In genomic region chr3L:21216697-21217291, dm6 we compare ENCODE assay signal across 1 fruit fly cellular context.
A peak's percentile ranks its signal among the peaks of the same experiment; 100 is the strongest.
TF ChIP-seq lines count a peak whose summit lies in the region.

Gene Trmt112 (minus strand): TSS chr3L:21216839.
Gene Ilk (plus strand): TSS chr3L:21216901.

TF ChIP-seq in whole organism, embryonic, 481 proteins besides CTCF, POLR2A, EP300 and RAD21 (continued from another document and continues in another):
- TF ChIP-seq Trl (optimal IDR thresholded peaks at IDR 0.05; lab: Kevin White, UChicago), result no peak
- no peak for TF ChIP-seq Trl (GFP tag; optimal IDR thresholded peaks at IDR 0.05; lab: Kevin White, UChicago)
- peak; percentile 22 for TF ChIP-seq Xbp1 (GFP tag; optimal IDR thresholded peaks at IDR 0.05; lab: Kevin White, UChicago)
- peak; percentile 7 for TF ChIP-seq lilli (GFP tag; optimal IDR thresholded peaks at IDR 0.05; lab: Kevin White, UChicago)
- TF ChIP-seq eve (GFP tag; optimal IDR thresholded peaks at IDR 0.05; lab: Kevin White, UChicago), result no peak
- TF ChIP-seq CG7372 (GFP tag; IDR thresholded peaks at IDR 0.05; lab: Robert Waterston, UW), result no peak
- TF ChIP-seq abd-A (tag; optimal IDR thresholded peaks at IDR 0.05; lab: Kevin White, UChicago), result no peak
- TF ChIP-seq gfzf (GFP tag; optimal IDR thresholded peaks at IDR 0.05; lab: Kevin White, UChicago), result peak; percentile 68
- TF ChIP-seq CG12219 (GFP tag; optimal IDR thresholded peaks at IDR 0.05; lab: Kevin White, UChicago), result no peak
- TF ChIP-seq HLH4C (GFP tag; IDR thresholded peaks at IDR 0.05; lab: Robert Waterston, UW; ENCODE audit: partially characterized antibody), result peak; percentile 84
- TF ChIP-seq CG8478 (optimal IDR thresholded peaks at IDR 0.05; lab: Kevin White, UChicago), result no peak
- TF ChIP-seq amos (GFP tag; IDR thresholded peaks at IDR 0.05; lab: Robert Waterston, UW; ENCODE audit: partially characterized antibody), result peak; percentile 91
- TF ChIP-seq Sin3A (optimal IDR thresholded peaks at IDR 0.05; lab: Kevin White, UChicago), result peak; percentile 87
- peak; percentile 89 for TF ChIP-seq Bgb (GFP tag; IDR thresholded peaks at IDR 0.05; lab: Robert Waterston, UW; ENCODE audit: partially characterized antibody)
- no peak for TF ChIP-seq btn (GFP tag; optimal IDR thresholded peaks at IDR 0.05; lab: Kevin White, UChicago)
- TF ChIP-seq CG6813 (GFP tag; optimal IDR thresholded peaks at IDR 0.05; lab: Kevin White, UChicago), result no peak
- TF ChIP-seq sug (tag; optimal IDR thresholded peaks at IDR 0.05; lab: Kevin White, UChicago), result no peak
- no peak for TF ChIP-seq ttk (GFP tag; IDR thresholded peaks at IDR 0.05; lab: Robert Waterston, UW)
- TF ChIP-seq sna (GFP tag; IDR thresholded peaks at IDR 0.05; lab: Robert Waterston, UW; ENCODE audit: partially characterized antibody), result peak; percentile 46; the same call in 1 of the 2 replicates
- peak; percentile 45 for TF ChIP-seq CG2712 (tag; optimal IDR thresholded peaks at IDR 0.05; lab: Kevin White, UChicago)
- no peak for TF ChIP-seq jigr1 (GFP tag; IDR thresholded peaks at IDR 0.05; lab: Robert Waterston, UW)
- TF ChIP-seq Eip74EF (GFP tag; optimal IDR thresholded peaks at IDR 0.05; lab: Kevin White, UChicago), result no peak
- TF ChIP-seq Atf6 (GFP tag; IDR thresholded peaks at IDR 0.05; lab: Robert Waterston, UW), result no peak
- TF ChIP-seq fd64A (GFP tag; optimal IDR thresholded peaks at IDR 0.05; lab: Kevin White, UChicago), result no peak
- peak; percentile 16; the same call in 1 of the 3 replicates for TF ChIP-seq mld (GFP tag; IDR thresholded peaks at IDR 0.05; lab: Robert Waterston, UW; ENCODE audit: partially characterized antibody)
- TF ChIP-seq Dll (GFP tag; IDR thresholded peaks at IDR 0.05; lab: Robert Waterston, UW; ENCODE audit: partially characterized antibody), result peak; percentile 72; the same call in 3 of the 4 replicates
- peak; percentile 82 for TF ChIP-seq HmgZ (tag; optimal IDR thresholded peaks at IDR 0.05; lab: Kevin White, UChicago)
- no peak for TF ChIP-seq CG8944 (GFP tag; optimal IDR thresholded peaks at IDR 0.05; lab: Kevin White, UChicago)
- TF ChIP-seq Dek (tag; optimal IDR thresholded peaks at IDR 0.05; lab: Kevin White, UChicago), result no peak
- TF ChIP-seq CG12769 (tag; optimal IDR thresholded peaks at IDR 0.05; lab: Kevin White, UChicago), result peak; percentile 25
- TF ChIP-seq C15 (GFP tag; IDR thresholded peaks at IDR 0.05; lab: Robert Waterston, UW), result no peak
- peak; percentile 95 for TF ChIP-seq Dref (GFP tag; IDR thresholded peaks at IDR 0.05; lab: Robert Waterston, UW)
- peak; percentile 89 for TF ChIP-seq CG42726 (GFP tag; IDR thresholded peaks at IDR 0.05; lab: Robert Waterston, UW; ENCODE audit: partially characterized antibody)
- TF ChIP-seq hth (optimal IDR thresholded peaks at IDR 0.05; lab: Kevin White, UChicago), result no peak
- peak; percentile 95 for TF ChIP-seq dm (GFP tag; optimal IDR thresholded peaks at IDR 0.05; lab: Kevin White, UChicago)
- no peak for TF ChIP-seq CG10462 (GFP tag; optimal IDR thresholded peaks at IDR 0.05; lab: Kevin White, UChicago)
- no peak for TF ChIP-seq nau (GFP tag; optimal IDR thresholded peaks at IDR 0.05; lab: Kevin White, UChicago)
- no peak for TF ChIP-seq Atf-2 (GFP tag; optimal IDR thresholded peaks at IDR 0.05; lab: Kevin White, UChicago)
- TF ChIP-seq CG14860 (GFP tag; IDR thresholded peaks at IDR 0.05; lab: Robert Waterston, UW; ENCODE audit: partially characterized antibody), result peak; percentile 63
- TF ChIP-seq B-H2 (GFP tag; optimal IDR thresholded peaks at IDR 0.05; lab: Kevin White, UChicago), result peak; percentile 26
- TF ChIP-seq Hr51 (GFP tag; optimal IDR thresholded peaks at IDR 0.05; lab: Kevin White, UChicago), result no peak
- peak; percentile 80 for TF ChIP-seq CG7963 (GFP tag; IDR thresholded peaks at IDR 0.05; lab: Robert Waterston, UW; ENCODE audit: partially characterized antibody)
- no peak for TF ChIP-seq salm (tag; optimal IDR thresholded peaks at IDR 0.05; lab: Kevin White, UChicago)
- no peak for TF ChIP-seq emc (GFP tag; optimal IDR thresholded peaks at IDR 0.05; lab: Kevin White, UChicago)
- peak; percentile 87 for TF ChIP-seq tna (GFP tag; IDR thresholded peaks at IDR 0.05; lab: Robert Waterston, UW; ENCODE audit: partially characterized antibody)
- TF ChIP-seq grn (GFP tag; optimal IDR thresholded peaks at IDR 0.05; lab: Kevin White, UChicago), result no peak
- peak; percentile 14 for TF ChIP-seq CG3163 (GFP tag; optimal IDR thresholded peaks at IDR 0.05; lab: Kevin White, UChicago)
- peak; percentile 73 for TF ChIP-seq hbn (GFP tag; IDR thresholded peaks at IDR 0.05; lab: Robert Waterston, UW; ENCODE audit: partially characterized antibody)
- TF ChIP-seq lola (GFP tag; optimal IDR thresholded peaks at IDR 0.05; lab: Kevin White, UChicago), result no peak
- TF ChIP-seq onecut (GFP tag; IDR thresholded peaks at IDR 0.05; lab: Robert Waterston, UW), result peak; percentile 78; the same call in 1 of the 2 replicates
- no peak for TF ChIP-seq trh (GFP tag; optimal IDR thresholded peaks at IDR 0.05; lab: Kevin White, UChicago)
- no peak for TF ChIP-seq CG32772 (GFP tag; IDR thresholded peaks at IDR 0.05; lab: Robert Waterston, UW)
- no peak for TF ChIP-seq CG10543 (GFP tag; optimal IDR thresholded peaks at IDR 0.05; lab: Kevin White, UChicago)
- no peak for TF ChIP-seq CG14014 (GFP tag; IDR thresholded peaks at IDR 0.05; lab: Robert Waterston, UW)
- no peak for TF ChIP-seq D19B (GFP tag; optimal IDR thresholded peaks at IDR 0.05; lab: Kevin White, UChicago)
- peak; percentile 64 for TF ChIP-seq CG2116 (GFP tag; optimal IDR thresholded peaks at IDR 0.05; lab: Kevin White, UChicago)
- TF ChIP-seq CG13287 (GFP tag; IDR thresholded peaks at IDR 0.05; lab: Robert Waterston, UW; ENCODE audit: partially characterized antibody), result peak; percentile 84
- no peak for TF ChIP-seq CG2120 (GFP tag; optimal IDR thresholded peaks at IDR 0.05; lab: Kevin White, UChicago)
- TF ChIP-seq CG3847 (GFP tag; IDR thresholded peaks at IDR 0.05; lab: Robert Waterston, UW), result peak; percentile 81
- peak; percentile 14 for TF ChIP-seq gsb-n (tag; optimal IDR thresholded peaks at IDR 0.05; lab: Kevin White, UChicago)
- TF ChIP-seq da (GFP tag; optimal IDR thresholded peaks at IDR 0.05; lab: Kevin White, UChicago), result peak; percentile 57
- TF ChIP-seq CG33213 (GFP tag; optimal IDR thresholded peaks at IDR 0.05; lab: Kevin White, UChicago), result peak; percentile 57
- peak; percentile 38; the same call in 1 of the 3 replicates for TF ChIP-seq row (GFP tag; IDR thresholded peaks at IDR 0.05; lab: Robert Waterston, UW)
- TF ChIP-seq sim (GFP tag; IDR thresholded peaks at IDR 0.05; lab: Robert Waterston, UW), result no peak
- TF ChIP-seq sd (tag; optimal IDR thresholded peaks at IDR 0.05; lab: Kevin White, UChicago), result peak; percentile 77
- no peak for TF ChIP-seq Side (GFP tag; optimal IDR thresholded peaks at IDR 0.05; lab: Kevin White, UChicago)
- peak; percentile 85 for TF ChIP-seq ato (GFP tag; IDR thresholded peaks at IDR 0.05; lab: Robert Waterston, UW; ENCODE audit: partially characterized antibody)
- TF ChIP-seq dmrt11E (tag; optimal IDR thresholded peaks at IDR 0.05; lab: Kevin White, UChicago), result no peak
- TF ChIP-seq Sry-β (GFP tag; optimal IDR thresholded peaks at IDR 0.05; lab: Kevin White, UChicago), result no peak
- TF ChIP-seq CG7357 (GFP tag; IDR thresholded peaks at IDR 0.05; lab: Robert Waterston, UW), result peak; percentile 65
- TF ChIP-seq vvl (GFP tag; IDR thresholded peaks at IDR 0.05; lab: Robert Waterston, UW), result peak; percentile 54; the same call in 1 of the 2 replicates
- TF ChIP-seq CG15514 (GFP tag; optimal IDR thresholded peaks at IDR 0.05; lab: Kevin White, UChicago), result peak; percentile 58
- peak; percentile 60 for TF ChIP-seq nmo (GFP tag; optimal IDR thresholded peaks at IDR 0.05; lab: Kevin White, UChicago)
- no peak for TF ChIP-seq cato (GFP tag; optimal IDR thresholded peaks at IDR 0.05; lab: Kevin White, UChicago; ENCODE audit: borderline replicate concordance)
- no peak for TF ChIP-seq Deaf1 (tag; optimal IDR thresholded peaks at IDR 0.05; lab: Kevin White, UChicago)
- TF ChIP-seq CHES-1-like (GFP tag; optimal IDR thresholded peaks at IDR 0.05; lab: Kevin White, UChicago), result peak; percentile 83
- peak; percentile 66; the same call in 1 of the 3 replicates for TF ChIP-seq CG34422 (GFP tag; IDR thresholded peaks at IDR 0.05; lab: Robert Waterston, UW)
- no peak for TF ChIP-seq psq (GFP tag; optimal IDR thresholded peaks at IDR 0.05; lab: Kevin White, UChicago)
- no peak for TF ChIP-seq wdn (GFP tag; IDR thresholded peaks at IDR 0.05; lab: Robert Waterston, UW)
- no peak for TF ChIP-seq pnt (GFP tag; optimal IDR thresholded peaks at IDR 0.05; lab: Kevin White, UChicago)
- no peak for TF ChIP-seq Hmx (GFP tag; optimal IDR thresholded peaks at IDR 0.05; lab: Kevin White, UChicago)
- TF ChIP-seq TFAM (GFP tag; optimal IDR thresholded peaks at IDR 0.05; lab: Kevin White, UChicago), result no peak
- TF ChIP-seq CG7556 (GFP tag; optimal IDR thresholded peaks at IDR 0.05; lab: Kevin White, UChicago), result no peak
- peak; percentile 51 for TF ChIP-seq CG14710 (tag; optimal IDR thresholded peaks at IDR 0.05; lab: Kevin White, UChicago)
- no peak for TF ChIP-seq D (optimal IDR thresholded peaks at IDR 0.05; lab: Kevin White, UChicago)
- TF ChIP-seq D (GFP tag; optimal IDR thresholded peaks at IDR 0.05; lab: Kevin White, UChicago), result no peak
- TF ChIP-seq CG13624 (GFP tag; optimal IDR thresholded peaks at IDR 0.05; lab: Kevin White, UChicago), result peak; percentile 47
- TF ChIP-seq Mad (GFP tag; optimal IDR thresholded peaks at IDR 0.05; lab: Kevin White, UChicago), result no peak
- TF ChIP-seq CG14965 (GFP tag; optimal IDR thresholded peaks at IDR 0.05; lab: Kevin White, UChicago; ENCODE audit: borderline replicate concordance), result no peak
- no peak for TF ChIP-seq CG17328 (GFP tag; IDR thresholded peaks at IDR 0.05; lab: Robert Waterston, UW)
- peak; percentile 80 for TF ChIP-seq E2f2 (GFP tag; IDR thresholded peaks at IDR 0.05; lab: Robert Waterston, UW)
- peak; percentile 19 for TF ChIP-seq cg (GFP tag; optimal IDR thresholded peaks at IDR 0.05; lab: Kevin White, UChicago)
- TF ChIP-seq sens-2 (GFP tag; IDR thresholded peaks at IDR 0.05; lab: Robert Waterston, UW), result no peak
- TF ChIP-seq Max (GFP tag; optimal IDR thresholded peaks at IDR 0.05; lab: Kevin White, UChicago), result peak; percentile 70
- no peak for TF ChIP-seq CG8290 (GFP tag; optimal IDR thresholded peaks at IDR 0.05; lab: Kevin White, UChicago)
- no peak for TF ChIP-seq CG8290 (tag; optimal IDR thresholded peaks at IDR 0.05; lab: Kevin White, UChicago)
- no peak for TF ChIP-seq zfh1 (GFP tag; IDR thresholded peaks at IDR 0.05; lab: Robert Waterston, UW)
- TF ChIP-seq CG2199 (GFP tag; IDR thresholded peaks at IDR 0.05; lab: Robert Waterston, UW), result no peak
- TF ChIP-seq CG17829 (tag; optimal IDR thresholded peaks at IDR 0.05; lab: Kevin White, UChicago), result peak; percentile 32
- no peak for TF ChIP-seq seq (GFP tag; IDR thresholded peaks at IDR 0.05; lab: Robert Waterston, UW)
- no peak for TF ChIP-seq CG6854 (GFP tag; optimal IDR thresholded peaks at IDR 0.05; lab: Kevin White, UChicago)
- peak; percentile 89 for TF ChIP-seq BEAF-32 (GFP tag; optimal IDR thresholded peaks at IDR 0.05; lab: Kevin White, UChicago)
- TF ChIP-seq Dbx (GFP tag; IDR thresholded peaks at IDR 0.05; lab: Robert Waterston, UW), result 0 out of 3 replicates have a peak, but pooled peaks have one; percentile 12
- peak; percentile 9 for TF ChIP-seq CoRest (tag; optimal IDR thresholded peaks at IDR 0.05; lab: Kevin White, UChicago)
- TF ChIP-seq Stat92E (GFP tag; optimal IDR thresholded peaks at IDR 0.05; lab: Kevin White, UChicago), result peak in 1 of 3 experiments; percentile 59
- TF ChIP-seq ewg (GFP tag; optimal IDR thresholded peaks at IDR 0.05; lab: Kevin White, UChicago), result peak; percentile 7
- TF ChIP-seq CG11398 (GFP tag; optimal IDR thresholded peaks at IDR 0.05; lab: Kevin White, UChicago), result no peak
- peak; percentile 71 for TF ChIP-seq Dp (GFP tag; optimal IDR thresholded peaks at IDR 0.05; lab: Kevin White, UChicago)
- TF ChIP-seq CG10267 (tag; optimal IDR thresholded peaks at IDR 0.05; lab: Kevin White, UChicago), result peak; percentile 33
- no peak for TF ChIP-seq Mrtf (GFP tag; IDR thresholded peaks at IDR 0.05; lab: Robert Waterston, UW)
- no peak for TF ChIP-seq gro (GFP tag; optimal IDR thresholded peaks at IDR 0.05; lab: Kevin White, UChicago)
- TF ChIP-seq ap (GFP tag; IDR thresholded peaks at IDR 0.05; lab: Robert Waterston, UW), result no peak
- peak; percentile 53 for TF ChIP-seq hkb (optimal IDR thresholded peaks at IDR 0.05; lab: Kevin White, UChicago)
- no peak for TF ChIP-seq hkb (GFP tag; IDR thresholded peaks at IDR 0.05; lab: Robert Waterston, UW)
- TF ChIP-seq Spps (tag; optimal IDR thresholded peaks at IDR 0.05; lab: Kevin White, UChicago), result no peak
- TF ChIP-seq sob (GFP tag; IDR thresholded peaks at IDR 0.05; lab: Robert Waterston, UW), result peak; percentile 35; the same call in 1 of the 2 replicates
- TF ChIP-seq slbo (GFP tag; IDR thresholded peaks at IDR 0.05; lab: Robert Waterston, UW), result 0 out of 2 replicates have a peak, but pooled peaks have one; percentile 12
- peak; percentile 80 for TF ChIP-seq hb (GFP tag; IDR thresholded peaks at IDR 0.05; lab: Robert Waterston, UW; ENCODE audit: partially characterized antibody)
- TF ChIP-seq Med (GFP tag; lab: Kevin White, UChicago), result peak; percentile 87
- no peak for TF ChIP-seq CG13775 (GFP tag; optimal IDR thresholded peaks at IDR 0.05; lab: Kevin White, UChicago)
- TF ChIP-seq Rfx (GFP tag; IDR thresholded peaks at IDR 0.05; lab: Robert Waterston, UW), result peak; percentile 42; the same call in 1 of the 2 replicates
- TF ChIP-seq MESR4 (GFP tag; optimal IDR thresholded peaks at IDR 0.05; lab: Kevin White, UChicago), result peak; percentile 94
- peak; percentile 44 for TF ChIP-seq kay (GFP tag; optimal IDR thresholded peaks at IDR 0.05; lab: Kevin White, UChicago)
- peak; percentile 61; the same call in 1 of the 3 replicates for TF ChIP-seq Doc3 (GFP tag; IDR thresholded peaks at IDR 0.05; lab: Robert Waterston, UW; ENCODE audit: partially characterized antibody)
- TF ChIP-seq chif (GFP tag; optimal IDR thresholded peaks at IDR 0.05; lab: Kevin White, UChicago), result no peak
- peak; percentile 79 for TF ChIP-seq Abd-B (GFP tag; optimal IDR thresholded peaks at IDR 0.05; lab: Kevin White, UChicago)
- peak in 1 of 2 experiments; percentile 77 for TF ChIP-seq insv (GFP tag; optimal IDR thresholded peaks at IDR 0.05; lab: Kevin White, UChicago)
- TF ChIP-seq trem (tag; optimal IDR thresholded peaks at IDR 0.05; lab: Kevin White, UChicago), result peak; percentile 37
- peak; percentile 88 for TF ChIP-seq tx (GFP tag; optimal IDR thresholded peaks at IDR 0.05; lab: Kevin White, UChicago)
- no peak for TF ChIP-seq CG12391 (tag; optimal IDR thresholded peaks at IDR 0.05; lab: Kevin White, UChicago)
